Fruit fly (Drosophila melanogaster) whole organism: ENCODE measurements around the gene CG12355.

Experiments
- CG8478 ChIP-seq: fragments of >200 bp; optimal IDR thresholded peaks from 2 replicates; lab custom pipeline; 2018; ENCODE audit warnings: inconsistent platforms
- Dll ChIP-seq: fragments of >200 bp; optimal IDR thresholded peaks from 2 replicates; lab custom pipeline; 2017
- EcR ChIP-seq, 2 experiments: fragments of >200 bp; optimal IDR thresholded peaks; 2 replicates each; lab custom pipeline; 2017; ENCODE audit warnings: missing biosample characterization in 2 of 2, missing genetic modification characterization in 2 of 2, missing genetic modification reagents in 2 of 2
- pan ChIP-seq: fragments of >200 bp; optimal IDR thresholded peaks from 2 replicates; lab custom pipeline; 2017
- usp ChIP-seq: fragments of >200 bp; optimal IDR thresholded peaks from 2 replicates; lab custom pipeline; 2017; ENCODE audit warnings: missing biosample characterization, missing genetic modification characterization, mixed read lengths

DNA sequence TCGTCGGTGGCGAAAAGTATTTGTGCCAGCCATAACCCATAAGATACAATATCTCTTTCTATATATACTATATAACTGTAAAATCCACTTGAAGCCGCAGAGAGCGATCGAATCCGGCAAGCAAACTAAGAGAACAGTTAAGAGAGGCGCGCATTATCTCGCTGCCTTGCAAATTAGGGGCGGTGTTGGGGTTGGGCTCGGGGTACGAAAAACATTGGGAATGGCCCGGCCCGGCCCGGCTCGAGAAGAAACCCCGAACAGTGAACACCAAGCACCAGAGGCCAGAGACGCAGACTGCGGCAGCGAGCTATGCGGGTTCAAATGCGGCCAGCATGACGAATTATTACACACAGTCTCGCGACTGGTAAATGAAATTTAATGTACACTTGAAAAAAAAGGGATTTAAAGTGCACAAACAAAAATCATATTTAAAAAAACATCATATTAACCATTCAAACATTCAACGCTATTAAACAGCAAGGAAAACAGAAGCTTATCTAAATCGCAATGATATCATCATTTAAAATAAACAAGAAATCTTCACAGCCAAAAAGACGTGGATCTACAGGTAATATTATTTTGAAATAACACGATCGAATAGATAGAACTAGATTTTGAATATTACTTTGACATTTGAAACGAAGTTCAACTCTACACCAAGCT is 37.1 kb upstream of the CG12355 start:
- TF ChIP-seq CG8478 = no peak
- no peak for TF ChIP-seq pan (lab: Kevin White, UChicago)
- peak in 1 of 2 experiments; percentile 39 for TF ChIP-seq EcR (GFP tag; optimal IDR thresholded peaks at IDR 0.05; lab: Kevin White, UChicago)
- TF ChIP-seq Dll (lab: Kevin White, UChicago) = no peak
- no peak for TF ChIP-seq usp (GFP tag; lab: Kevin White, UChicago)
